Worm (Caenorhabditis elegans): ENCODE data around the gene acdh-13.
A peak's percentile ranks its signal among the peaks of the same experiment; 100 is the strongest.

The acdh-13 gene

ce11 chrIV:8498773-8499360 is at the start of gene acdh-13, which contains the start of gene mesp-1:
acdh-13 (minus strand) TSS chrIV:8498823.
mesp-1 (plus strand) TSS chrIV:8499310.
- TF ChIP-seq fkh-3 (tag; optimal IDR thresholded peaks at IDR 0.05) (no peak), mxl-1 (tag; optimal IDR thresholded peaks at IDR 0.05) (no peak), Y95B8A.8 (GFP tag; IDR thresholded peaks at IDR 0.05) (peak; percentile 72; the same call in 1 of the 2 replicates), madf-8 (GFP tag; conservative IDR thresholded peaks at IDR 0.05) (peak; percentile 94), lin-35 (GFP tag; optimal IDR thresholded peaks at IDR 0.05) (peak; percentile 9 to 63 (median 40)), dox-1 (GFP tag; IDR thresholded peaks at IDR 0.05) (peak; percentile 92), ekl-4 (GFP tag; IDR thresholded peaks at IDR 0.05) (peak; percentile 74), ztf-18 (tag; optimal IDR thresholded peaks at IDR 0.05) (peak; percentile 29), F49E8.2 (tag; optimal IDR thresholded peaks at IDR 0.05; ENCODE audit: insufficient read depth) (peak; percentile 58), nhr-90 (tag; optimal IDR thresholded peaks at IDR 0.05) (no peak), let-526 (GFP tag; IDR thresholded peaks at IDR 0.05) (no peak), lsl-1 (GFP tag; optimal IDR thresholded peaks at IDR 0.05) (peak; percentile 90), athp-1 (tag; optimal IDR thresholded peaks at IDR 0.05) (peak; percentile 57), T07F8.4 (tag; optimal IDR thresholded peaks at IDR 0.05) (no peak), ceh-27 (GFP tag; optimal IDR thresholded peaks at IDR 0.05) (peak; percentile 21), him-1 (tag; optimal IDR thresholded peaks at IDR 0.05) (peak; percentile 28), xnd-1 (tag; optimal IDR thresholded peaks at IDR 0.05) (peak; percentile 91), dpl-1 (GFP tag; optimal IDR thresholded peaks at IDR 0.05) (peak; percentile 80), rec-8 (tag; optimal IDR thresholded peaks at IDR 0.05) (peak; percentile 25 to 28), attf-6 (GFP tag; IDR thresholded peaks at IDR 0.05) (peak; percentile 77; the same call in 1 of the 2 replicates), D2030.7 (GFP tag; IDR thresholded peaks at IDR 0.05) (peak; percentile 95), mcd-1 (GFP tag; IDR thresholded peaks at IDR 0.05) (peak; percentile 58), dpff-1 (tag; optimal IDR thresholded peaks at IDR 0.05) (no peak), snpc-4 (GFP tag; optimal IDR thresholded peaks at IDR 0.05) (peak; percentile 42), snpc-4 (tag; optimal IDR thresholded peaks at IDR 0.05) (peak; percentile 9 to 48 (median 26)), egl-18 (GFP tag; IDR thresholded peaks at IDR 0.05) (no peak), nfyb-1 (GFP tag; IDR thresholded peaks at IDR 0.05) (peak; percentile 56; the same call in 1 of the 2 replicates), F33H1.4 (GFP tag; IDR thresholded peaks at IDR 0.05) (peak; percentile 79), snpc-3.4 (tag; optimal IDR thresholded peaks at IDR 0.05) (peak; percentile 81), zim-3 (tag; optimal IDR thresholded peaks at IDR 0.05) (no peak), lir-1 (GFP tag; conservative IDR thresholded peaks at IDR 0.05) (peak; percentile 57; the same call in 1 of the 2 replicates), ama-1 (optimal IDR thresholded peaks at IDR 0.05) (no peak), ama-1 (GFP tag; optimal IDR thresholded peaks at IDR 0.05) (no peak), sdz-38 (tag; optimal IDR thresholded peaks at IDR 0.05) (no peak), unc-130 (GFP tag; optimal IDR thresholded peaks at IDR 0.05) (peak; percentile 94), madf-6 (GFP tag; IDR thresholded peaks at IDR 0.05) (peak; percentile 97), let-607 (tag; optimal IDR thresholded peaks at IDR 0.05) (no peak), ZK185.1 (tag; optimal IDR thresholded peaks at IDR 0.05; ENCODE audit: poor library complexity, severe bottlenecking) (peak; percentile 65), sptf-2 (GFP tag; optimal IDR thresholded peaks at IDR 0.05) (no peak), hmg-1.2 (GFP tag; IDR thresholded peaks at IDR 0.05) (peak; percentile 78), ceh-40 (GFP tag; IDR thresholded peaks at IDR 0.05) (0 out of 2 replicates have a peak, but pooled peaks have one; percentile 44), attf-3 (GFP tag; conservative IDR thresholded peaks at IDR 0.05) (0 out of 2 replicates have a peak, but pooled peaks have one; percentile 38), madf-10 (tag; optimal IDR thresholded peaks at IDR 0.05) (no peak), tbx-9 (tag; optimal IDR thresholded peaks at IDR 0.05; ENCODE audit: borderline replicate concordance) (no peak), lin-54 (GFP tag; optimal IDR thresholded peaks at IDR 0.05) (peak; percentile 95), madf-3 (GFP tag; IDR thresholded peaks at IDR 0.05) (no peak), B0019.2 (GFP tag; conservative IDR thresholded peaks at IDR 0.05) (peak; percentile 79)

All from whole organism, young adult.